Worm (Caenorhabditis elegans) whole organism, L2 larva: ENCODE results near the gene ccep-135.

Experiments used
- ZK546.5 ChIP-seq: sonication (generic microtip); optimal IDR thresholded peaks from 2 replicates; lab custom pipeline; 2017; ENCODE audit warnings: missing biosample characterization, missing genetic modification characterization
- mab-5 ChIP-seq: fragments of 150-350 bp; optimal IDR thresholded peaks from 2 replicates; lab custom pipeline; 2014; ENCODE audit warnings: missing biosample characterization, missing genetic modification characterization
- nhr-21 ChIP-seq: fragments of 150-350 bp; optimal IDR thresholded peaks from 2 replicates; lab custom pipeline; 2014; ENCODE audit warnings: missing biosample characterization, missing genetic modification characterization
- nhr-77 ChIP-seq: fragments of 150-350 bp; optimal IDR thresholded peaks from 2 replicates; lab custom pipeline; 2014; ENCODE audit warnings: missing biosample characterization, missing genetic modification characterization
- snpc-4 ChIP-seq: fragments of 150-350 bp; optimal IDR thresholded peaks from 2 replicates; lab custom pipeline; 2014; ENCODE audit warnings: missing biosample characterization, missing genetic modification characterization
- unc-39 ChIP-seq: fragments of 150-350 bp; optimal IDR thresholded peaks from 2 replicates; lab custom pipeline; 2014; ENCODE audit warnings: missing biosample characterization, missing genetic modification characterization
- ztf-11 ChIP-seq: sonication (generic microtip); optimal IDR thresholded peaks from 2 replicates; lab custom pipeline; 2017; ENCODE audit warnings: missing biosample characterization, missing genetic modification characterization

- TF ChIP-seq unc-39 (tag; lab: Kevin White, UChicago), result no peak
- no peak for TF ChIP-seq ZK546.5 (tag; lab: Kevin White, UChicago)
- no peak for TF ChIP-seq nhr-77 (tag; lab: Kevin White, UChicago)
- no peak for TF ChIP-seq snpc-4 (tag; lab: Kevin White, UChicago)
- TF ChIP-seq nhr-21, result no peak
- no peak for TF ChIP-seq ztf-11
- TF ChIP-seq mab-5, result no peak
Observed at ce11 chrIII:3047040-3047439, 44.6 kb upstream of the ccep-135 start, which contains the start of gene cutl-25.
